Fruit fly (Drosophila melanogaster) whole organism, pupa: ENCODE measurements around the gene CG9270.

Experiments
- CG10348 ChIP-seq: fragments of 200-800 bp; sonication (Bioruptor generic); IDR thresholded peaks from 2 replicates; pipeline ENCODE4 v1.3.6; 2022; ENCODE audit warnings: missing biosample characterization, missing genetic modification characterization
- CG12605 ChIP-seq: fragments of 200-800 bp; sonication (Bioruptor generic); IDR thresholded peaks from 2 replicates; pipeline ENCODE4 v1.3.6; 2022; ENCODE audit warnings: missing biosample characterization, missing genetic modification characterization
- CG14655 ChIP-seq: fragments of 200-800 bp; sonication (Bioruptor generic); optimal IDR thresholded peaks from 3 replicates; lab custom pipeline; 2017; ENCODE audit warnings: mild to moderate bottlenecking, missing biosample characterization, missing genetic modification reagents, missing genetic modification characterization
- CG32121 ChIP-seq: fragments of 200-800 bp; sonication (Bioruptor generic); IDR thresholded peaks from 2 replicates; pipeline ENCODE4 v1.3.6; 2022; ENCODE audit warnings: missing biosample characterization, missing genetic modification characterization
- CG8159 ChIP-seq: fragments of 200-800 bp; sonication (Bioruptor generic); optimal IDR thresholded peaks from 3 replicates; lab custom pipeline; 2018; ENCODE audit warnings: missing biosample characterization, mild to moderate bottlenecking, missing genetic modification characterization, moderate library complexity
- CG8301 ChIP-seq: fragments of 200-800 bp; sonication (Bioruptor generic); optimal IDR thresholded peaks from 2 replicates; lab custom pipeline; 2018; ENCODE audit warnings: missing biosample characterization, mild to moderate bottlenecking, missing genetic modification characterization
- CG9948 ChIP-seq: fragments of 200-800 bp; sonication (Bioruptor generic); optimal IDR thresholded peaks from 2 replicates; lab custom pipeline; 2018; ENCODE audit warnings: missing biosample characterization, mild to moderate bottlenecking, missing genetic modification characterization, moderate library complexity
- D1 ChIP-seq: fragments of 200-800 bp; sonication (Bioruptor generic); optimal IDR thresholded peaks from 2 replicates; lab custom pipeline; 2018; ENCODE audit warnings: missing biosample characterization, mild to moderate bottlenecking, missing genetic modification characterization, moderate library complexity
- EcR ChIP-seq: fragments of 200-800 bp; sonication (Bioruptor generic); optimal IDR thresholded peaks from 3 replicates; lab custom pipeline; 2019; ENCODE audit warnings: missing biosample characterization, missing genetic modification characterization, mild to moderate bottlenecking, moderate library complexity, missing genetic modification reagents
- Snoo ChIP-seq: fragments of 200-800 bp; sonication (Bioruptor generic); optimal IDR thresholded peaks from 3 replicates; lab custom pipeline; 2017; ENCODE audit warnings: missing biosample characterization, mild to moderate bottlenecking, missing genetic modification characterization, inconsistent platforms
- gl ChIP-seq: fragments of 200-800 bp; sonication (Bioruptor generic); optimal IDR thresholded peaks from 2 replicates; lab custom pipeline; 2018; ENCODE audit warnings: missing biosample characterization, mild to moderate bottlenecking, missing genetic modification characterization
- rn ChIP-seq: fragments of 200-800 bp; sonication (Bioruptor generic); IDR thresholded peaks from 2 replicates; pipeline ENCODE4 v1.3.6; 2022; ENCODE audit warnings: missing biosample characterization, missing genetic modification characterization

dm6 chr2L:20917235-20918055 lies 16.5 kb downstream of the CG9270 start:
- peak; percentile 88 for TF ChIP-seq CG8301 (tag; lab: Kevin White, UChicago)
- peak; percentile 87 for TF ChIP-seq CG9948 (tag; lab: Kevin White, UChicago)
- TF ChIP-seq EcR (GFP tag; lab: Kevin White, UChicago), result no peak
- TF ChIP-seq D1 (tag; lab: Kevin White, UChicago), result peak; percentile 80
- 0 out of 2 replicates have a peak, but pooled peaks have one; percentile 10 for TF ChIP-seq CG12605 (GFP tag; lab: Robert Waterston, UW)
- peak; percentile 88 for TF ChIP-seq CG8159
- TF ChIP-seq rn (GFP tag; lab: Robert Waterston, UW), result no peak; the same call in 1 of the 2 replicates
- TF ChIP-seq CG32121 (GFP tag; lab: Robert Waterston, UW), result peak; percentile 65; the same call in 1 of the 2 replicates
- peak; percentile 40 for TF ChIP-seq Snoo (tag; lab: Kevin White, UChicago)
- TF ChIP-seq CG10348 (GFP tag; lab: Robert Waterston, UW), result no peak
- peak; percentile 88 for TF ChIP-seq CG14655
- TF ChIP-seq gl (tag; lab: Kevin White, UChicago), result peak; percentile 55
